Fruit fly (Drosophila melanogaster) whole organism, embryonic: ENCODE data around the gene Snmp2.

Experiments
- ATbp ChIP-seq: fragments of 200-800 bp; sonication (Bioruptor generic); optimal IDR thresholded peaks from 2 replicates; lab custom pipeline; 2017; ENCODE audit warnings: missing biosample characterization, mild to moderate bottlenecking, missing genetic modification characterization, missing genetic modification reagents
- CG10274 ChIP-seq: fragments of 200-800 bp; sonication (Bioruptor generic); optimal IDR thresholded peaks from 3 replicates; lab custom pipeline; 2017; ENCODE audit warnings: missing biosample characterization, mild to moderate bottlenecking, missing genetic modification characterization
- CG10366 ChIP-seq: fragments of 200-800 bp; sonication (Bioruptor generic); IDR thresholded peaks from 2 replicates; pipeline ENCODE4 v1.3.6; 2022; ENCODE audit warnings: missing biosample characterization, missing genetic modification characterization
- CG10431 ChIP-seq: fragments of 200-800 bp; sonication (Bioruptor generic); optimal IDR thresholded peaks from 3 replicates; lab custom pipeline; 2018; ENCODE audit warnings: missing biosample characterization, mild to moderate bottlenecking, missing genetic modification characterization
- CG12219 ChIP-seq: fragments of 200-800 bp; sonication (Bioruptor generic); optimal IDR thresholded peaks from 3 replicates; lab custom pipeline; 2018; ENCODE audit warnings: missing biosample characterization, mild to moderate bottlenecking, missing genetic modification characterization
- CG12391 ChIP-seq: fragments of 200-800 bp; sonication (Bioruptor generic); optimal IDR thresholded peaks from 3 replicates; lab custom pipeline; 2018; ENCODE audit warnings: missing biosample characterization, mild to moderate bottlenecking, missing genetic modification characterization, moderate library complexity
- CG13287 ChIP-seq: fragments of 200-800 bp; sonication (Bioruptor generic); IDR thresholded peaks from 2 replicates; pipeline ENCODE4 v1.3.6; 2022; ENCODE audit warnings: missing biosample characterization, missing genetic modification characterization; ENCODE audit not compliant: partially characterized antibody
- CG13624 ChIP-seq: fragments of 200-800 bp; sonication (Bioruptor generic); optimal IDR thresholded peaks from 2 replicates; lab custom pipeline; 2016; ENCODE audit warnings: missing biosample characterization, missing genetic modification characterization
- CG13775 ChIP-seq: fragments of 200-800 bp; sonication (Bioruptor generic); optimal IDR thresholded peaks from 3 replicates; lab custom pipeline; 2017; ENCODE audit warnings: missing biosample characterization, mild to moderate bottlenecking, missing genetic modification characterization
- CG14014 ChIP-seq: fragments of 200-800 bp; sonication (Bioruptor generic); IDR thresholded peaks from 2 replicates; pipeline ENCODE4 v1.3.6; 2022; ENCODE audit warnings: missing biosample characterization, missing genetic modification characterization
- CG18011 ChIP-seq: fragments of 200-800 bp; sonication (Bioruptor generic); optimal IDR thresholded peaks from 2 replicates; lab custom pipeline; 2017; ENCODE audit warnings: missing biosample characterization, missing genetic modification characterization, mild to moderate bottlenecking, moderate library complexity, missing genotype
- CG30020 ChIP-seq: fragments of 200-800 bp; optimal IDR thresholded peaks from 2 replicates; lab custom pipeline; 2019; ENCODE audit warnings: missing biosample characterization, mild to moderate bottlenecking, missing genetic modification characterization, moderate library complexity
- CG33557 ChIP-seq: fragments of 200-800 bp; sonication (Bioruptor generic); optimal IDR thresholded peaks from 2 replicates; lab custom pipeline; 2019; ENCODE audit warnings: missing biosample characterization, mild to moderate bottlenecking, missing genetic modification characterization, moderate library complexity
- CG34224 ChIP-seq: fragments of 200-800 bp; sonication (Bioruptor generic); IDR thresholded peaks from 3 replicates; pipeline ENCODE4 v1.3.6; 2022; ENCODE audit warnings: missing biosample characterization, missing genetic modification characterization; ENCODE audit not compliant: partially characterized antibody
- CG3995 ChIP-seq: fragments of 200-800 bp; sonication (Bioruptor generic); optimal IDR thresholded peaks from 3 replicates; lab custom pipeline; 2016; ENCODE audit warnings: missing biosample characterization, missing genetic modification characterization
- CG4617 ChIP-seq: fragments of 200-800 bp; sonication (Bioruptor generic); optimal IDR thresholded peaks from 3 replicates; lab custom pipeline; 2016; ENCODE audit warnings: missing biosample characterization, missing genetic modification characterization, borderline replicate concordance
- CG6654 ChIP-seq: fragments of 200-800 bp; sonication (Bioruptor generic); optimal IDR thresholded peaks from 2 replicates; lab custom pipeline; 2017; ENCODE audit warnings: missing biosample characterization, mild to moderate bottlenecking, missing genetic modification characterization
- CG6765 ChIP-seq: fragments of 200-800 bp; sonication (Bioruptor generic); optimal IDR thresholded peaks from 3 replicates; lab custom pipeline; 2017; ENCODE audit warnings: missing biosample characterization, mild to moderate bottlenecking, missing genetic modification characterization
- CG6791 ChIP-seq: fragments of 200-800 bp; sonication (Bioruptor generic); IDR thresholded peaks from 3 replicates; pipeline ENCODE4 v1.3.6; 2022; ENCODE audit warnings: missing biosample characterization, missing genetic modification characterization; ENCODE audit not compliant: partially characterized antibody
- CG7786 ChIP-seq: fragments of 200-800 bp; sonication (Bioruptor generic); optimal IDR thresholded peaks from 2 replicates; lab custom pipeline; 2016; ENCODE audit warnings: missing biosample characterization, missing genetic modification characterization
- CG8388 ChIP-seq: fragments of 200-800 bp; sonication (Bioruptor generic); optimal IDR thresholded peaks from 2 replicates; lab custom pipeline; 2019; ENCODE audit warnings: missing biosample characterization, mild to moderate bottlenecking, missing genetic modification characterization, moderate library complexity
- CG9609 ChIP-seq: fragments of 200-800 bp; sonication (Bioruptor generic); optimal IDR thresholded peaks from 3 replicates; lab custom pipeline; 2016; ENCODE audit warnings: missing biosample characterization, missing genetic modification characterization
- CG9797 ChIP-seq: fragments of 200-800 bp; sonication (Bioruptor generic); optimal IDR thresholded peaks from 3 replicates; lab custom pipeline; 2018; ENCODE audit warnings: missing biosample characterization, mild to moderate bottlenecking, missing genetic modification characterization
- D19B ChIP-seq: fragments of 200-800 bp; sonication (Bioruptor generic); optimal IDR thresholded peaks from 2 replicates; lab custom pipeline; 2017; ENCODE audit warnings: missing biosample characterization, mild to moderate bottlenecking, missing genetic modification characterization
- Dfd ChIP-seq, 2 experiments: fragments of >200 bp; optimal IDR thresholded peaks; 2 replicates each; lab custom pipeline; 2017; ENCODE audit warnings: missing biosample characterization in 2 of 2, missing genetic modification characterization in 2 of 2
- E2f2 ChIP-seq: fragments of 200-800 bp; sonication (Bioruptor generic); IDR thresholded peaks from 2 replicates; pipeline ENCODE4 v1.3.6; 2022; ENCODE audit warnings: missing biosample characterization, missing genetic modification characterization
- HmgD ChIP-seq: fragments of 200-800 bp; sonication (Bioruptor generic); optimal IDR thresholded peaks from 3 replicates; lab custom pipeline; 2016; ENCODE audit warnings: missing biosample characterization, missing genetic modification characterization
- Myb ChIP-seq: fragments of 200-800 bp; sonication (Bioruptor generic); optimal IDR thresholded peaks from 2 replicates; lab custom pipeline; 2016; ENCODE audit warnings: missing biosample characterization, missing genetic modification characterization
- Rx ChIP-seq: fragments of 200-800 bp; sonication (Bioruptor generic); IDR thresholded peaks from 2 replicates; pipeline ENCODE4 v1.3.6; 2022; ENCODE audit warnings: missing biosample characterization, missing genetic modification characterization
- Six4 ChIP-seq: fragments of 200-800 bp; sonication (Bioruptor generic); optimal IDR thresholded peaks from 2 replicates; lab custom pipeline; 2016; ENCODE audit warnings: missing biosample characterization, missing genetic modification characterization
- Spps ChIP-seq: fragments of 200-800 bp; sonication (Bioruptor generic); optimal IDR thresholded peaks from 2 replicates; lab custom pipeline; 2018; ENCODE audit warnings: missing biosample characterization, mild to moderate bottlenecking, missing genetic modification characterization
- Stat92E ChIP-seq, 3 experiments: fragments of >200 bp in 2 of 3; fragments of 200-800 bp in 1 of 3; sonication (Bioruptor generic) in 1 of 3; optimal IDR thresholded peaks; 2 replicates each; lab custom pipeline; 2017 to 2019; ENCODE audit warnings: missing biosample characterization in 3 of 3, missing genetic modification characterization in 3 of 3, mild to moderate bottlenecking in 1 of 3, moderate library complexity in 1 of 3
- Xrp1 ChIP-seq: fragments of 200-800 bp; sonication (Bioruptor generic); IDR thresholded peaks from 2 replicates; pipeline ENCODE4 v1.3.6; 2022; ENCODE audit warnings: missing biosample characterization, missing genetic modification characterization
- al ChIP-seq: fragments of 200-800 bp; sonication (Bioruptor generic); IDR thresholded peaks from 2 replicates; pipeline ENCODE4 v1.3.6; 2022; ENCODE audit warnings: missing biosample characterization, missing genetic modification characterization
- chif ChIP-seq, 2 experiments: fragments of 200-800 bp; sonication (Bioruptor generic); optimal IDR thresholded peaks; 3 replicates each; lab custom pipeline; 2016; ENCODE audit warnings: missing biosample characterization in 2 of 2, missing genetic modification characterization in 2 of 2
- eve ChIP-seq, 2 experiments: fragments of >200 bp; optimal IDR thresholded peaks; 2 replicates each; lab custom pipeline; 2017; ENCODE audit warnings: missing biosample characterization in 2 of 2, missing genetic modification characterization in 2 of 2
- gcm2 ChIP-seq: fragments of 200-800 bp; sonication (Bioruptor generic); optimal IDR thresholded peaks from 2 replicates; lab custom pipeline; 2016; ENCODE audit warnings: missing biosample characterization, missing genetic modification characterization
- lola ChIP-seq, 3 experiments: fragments of >200 bp in 2 of 3; fragments of 200-800 bp in 1 of 3; sonication (Bioruptor generic) in 1 of 3; optimal IDR thresholded peaks; 2 replicates each; lab custom pipeline; 2017 to 2019; ENCODE audit warnings: missing biosample characterization in 3 of 3, missing genetic modification characterization in 3 of 3, mild to moderate bottlenecking in 1 of 3, moderate library complexity in 1 of 3
- luna ChIP-seq: fragments of 200-800 bp; sonication (Bioruptor generic); optimal IDR thresholded peaks from 2 replicates; lab custom pipeline; 2016; ENCODE audit warnings: missing biosample characterization, missing genetic modification characterization
- maf-S ChIP-seq: fragments of 200-800 bp; sonication (Bioruptor generic); optimal IDR thresholded peaks from 2 replicates; lab custom pipeline; 2016; ENCODE audit warnings: missing biosample characterization, missing genetic modification characterization
- mam ChIP-seq: fragments of 200-800 bp; sonication (Bioruptor generic); optimal IDR thresholded peaks from 3 replicates; lab custom pipeline; 2016; ENCODE audit warnings: missing biosample characterization, missing genetic modification characterization
- odd ChIP-seq: fragments of 200-800 bp; sonication (Bioruptor generic); optimal IDR thresholded peaks from 2 replicates; lab custom pipeline; 2017; ENCODE audit warnings: missing biosample characterization, mild to moderate bottlenecking, missing genetic modification characterization
- otp ChIP-seq: fragments of 200-800 bp; sonication (Bioruptor generic); IDR thresholded peaks from 3 replicates; pipeline ENCODE4, ENCODE4 v1.3.6; 2022; ENCODE audit warnings: missing biosample characterization, missing genetic modification characterization
- pum ChIP-seq: fragments of 200-800 bp; sonication (Bioruptor generic); optimal IDR thresholded peaks from 2 replicates; lab custom pipeline; 2016; ENCODE audit warnings: missing biosample characterization, missing genetic modification characterization
- salm ChIP-seq: fragments of 200-800 bp; sonication (Bioruptor generic); optimal IDR thresholded peaks from 2 replicates; lab custom pipeline; 2018; ENCODE audit warnings: missing biosample characterization, mild to moderate bottlenecking, missing genetic modification characterization
- sens ChIP-seq: fragments of 200-800 bp; sonication (Bioruptor generic); peaks from one replicate; lab custom pipeline; 2016; ENCODE audit warnings: missing biosample characterization, missing genetic modification characterization
- seq ChIP-seq: fragments of 200-800 bp; sonication (Bioruptor generic); IDR thresholded peaks from 2 replicates; pipeline ENCODE4 v1.3.6; 2022; ENCODE audit warnings: missing biosample characterization, missing genetic modification characterization
- sna ChIP-seq: fragments of 200-800 bp; sonication (Bioruptor generic); IDR thresholded peaks from 2 replicates; pipeline ENCODE4 v1.3.6; 2022; ENCODE audit warnings: missing biosample characterization, missing genetic modification characterization; ENCODE audit not compliant: partially characterized antibody
- unc-4 ChIP-seq: fragments of 200-800 bp; sonication (Bioruptor generic); IDR thresholded peaks from 2 replicates; pipeline ENCODE4 v1.3.6; 2022; ENCODE audit warnings: missing biosample characterization, missing genetic modification characterization; ENCODE audit not compliant: partially characterized antibody
- unpg ChIP-seq: fragments of 200-800 bp; sonication (Bioruptor generic); optimal IDR thresholded peaks from 3 replicates; lab custom pipeline; 2018; ENCODE audit warnings: missing biosample characterization, mild to moderate bottlenecking, missing genetic modification characterization, moderate library complexity

Gene Snmp2

dm6 chr3L:7782051-7782682 lies 39.3 kb upstream of the Snmp2 start (continued):
- no peak for TF ChIP-seq E2f2
- no peak for TF ChIP-seq CG10274 (GFP tag; lab: Kevin White, UChicago)
- TF ChIP-seq Six4 (GFP tag; lab: Kevin White, UChicago): no peak
- no peak for TF ChIP-seq gcm2
- TF ChIP-seq CG9797 (GFP tag; lab: Kevin White, UChicago): no peak
- no peak for TF ChIP-seq luna (GFP tag; lab: Kevin White, UChicago)
- peak; percentile 4 for TF ChIP-seq CG6765 (GFP tag; lab: Kevin White, UChicago)
- TF ChIP-seq CG13775: no peak
- TF ChIP-seq seq: peak; percentile 24; the same call in 1 of the 2 replicates
- no peak for TF ChIP-seq CG30020 (tag; lab: Kevin White, UChicago)
- TF ChIP-seq sna (GFP tag; lab: Robert Waterston, UW): no peak
- peak; percentile 1 for TF ChIP-seq CG12219 (GFP tag; lab: Kevin White, UChicago)
- no peak for TF ChIP-seq Myb
- TF ChIP-seq sens (GFP tag; lab: Kevin White, UChicago): peak; percentile 36
- TF ChIP-seq maf-S: no peak
- peak; percentile 50 for TF ChIP-seq Xrp1 (GFP tag; lab: Robert Waterston, UW)
- TF ChIP-seq al (GFP tag; lab: Robert Waterston, UW): no peak
- peak in 1 of 2 experiments; percentile 60 for TF ChIP-seq eve (GFP tag; optimal IDR thresholded peaks at IDR 0.05; lab: Kevin White, UChicago)
- TF ChIP-seq CG6654: no peak
- TF ChIP-seq CG9609 (GFP tag; lab: Kevin White, UChicago): no peak
- peak; percentile 70; the same call in 1 of the 2 replicates for TF ChIP-seq CG14014 (GFP tag; lab: Robert Waterston, UW)
- no peak for TF ChIP-seq mam (GFP tag; lab: Kevin White, UChicago)
- peak; percentile 12 for TF ChIP-seq odd (GFP tag; lab: Kevin White, UChicago)
- no peak for TF ChIP-seq CG4617
- no peak for TF ChIP-seq D19B (GFP tag; lab: Kevin White, UChicago)
- no peak for TF ChIP-seq CG6791 (GFP tag; lab: Robert Waterston, UW)
- no peak for TF ChIP-seq CG13624 (GFP tag; lab: Kevin White, UChicago)
- no peak for TF ChIP-seq CG7786 (GFP tag; lab: Kevin White, UChicago)
- TF ChIP-seq chif (GFP tag; optimal IDR thresholded peaks at IDR 0.05; lab: Kevin White, UChicago): no peak
- no peak for TF ChIP-seq otp (GFP tag; lab: Robert Waterston, UW)
- TF ChIP-seq lola (GFP tag; optimal IDR thresholded peaks at IDR 0.05; lab: Kevin White, UChicago): no peak
- no peak for TF ChIP-seq CG12391 (tag; lab: Kevin White, UChicago)
- TF ChIP-seq CG10366 (GFP tag; lab: Robert Waterston, UW): no peak
- no peak for TF ChIP-seq CG18011 (GFP tag; lab: Kevin White, UChicago)
- no peak for TF ChIP-seq HmgD
- TF ChIP-seq CG10431 (GFP tag; lab: Kevin White, UChicago): no peak
- peak; percentile 40 for TF ChIP-seq ATbp (GFP tag; lab: Kevin White, UChicago)
- no peak for TF ChIP-seq CG34224 (GFP tag; lab: Robert Waterston, UW)
- peak; percentile 39 for TF ChIP-seq salm (tag; lab: Kevin White, UChicago)
- TF ChIP-seq Stat92E (GFP tag; optimal IDR thresholded peaks at IDR 0.05; lab: Kevin White, UChicago): no peak
- TF ChIP-seq Spps: no peak
- TF ChIP-seq unpg (GFP tag; lab: Kevin White, UChicago): no peak
- no peak for TF ChIP-seq CG8388 (GFP tag; lab: Kevin White, UChicago)
- TF ChIP-seq CG3995 (GFP tag; lab: Kevin White, UChicago): no peak
- TF ChIP-seq CG13287: no peak
- no peak for TF ChIP-seq unc-4 (GFP tag; lab: Robert Waterston, UW)
- no peak for TF ChIP-seq CG33557
- TF ChIP-seq Dfd (GFP tag; optimal IDR thresholded peaks at IDR 0.05; lab: Kevin White, UChicago): no peak
- TF ChIP-seq pum (GFP tag; lab: Kevin White, UChicago): no peak
- TF ChIP-seq Rx (GFP tag; lab: Robert Waterston, UW): no peak
